Worm (Caenorhabditis elegans) whole organism, L1 larva: ENCODE results near the gene tag-276.

Experiments used
- C04F5.9 ChIP-seq: sonication (generic microtip); optimal IDR thresholded peaks from 2 replicates; lab custom pipeline; 2016; ENCODE audit warnings: missing genetic modification characterization, missing compliant biosample characterization
- C16A3.4 ChIP-seq: fragments of 150-350 bp; optimal IDR thresholded peaks from 2 replicates; lab custom pipeline; 2014; ENCODE audit warnings: missing biosample characterization, missing genetic modification characterization
- F16B12.6 ChIP-seq: fragments of 150-350 bp; optimal IDR thresholded peaks from 2 replicates; lab custom pipeline; 2014; ENCODE audit warnings: missing biosample characterization, missing genetic modification characterization
- aha-1 ChIP-seq: fragments of 150-350 bp; optimal IDR thresholded peaks from 2 replicates; lab custom pipeline; 2014; ENCODE audit warnings: missing biosample characterization, missing genetic modification characterization
- alr-1 ChIP-seq: fragments of 200-800 bp; sonication (Bioruptor generic); optimal IDR thresholded peaks from 2 replicates; lab custom pipeline; 2018; ENCODE audit warnings: borderline replicate concordance, mild to moderate bottlenecking, missing genetic modification characterization, missing compliant biosample characterization
- ama-1 ChIP-seq: fragments of 150-350 bp; optimal IDR thresholded peaks from 2 replicates; lab custom pipeline; 2014
- ceh-63 ChIP-seq: fragments of 200-800 bp; sonication (Bioruptor generic); optimal IDR thresholded peaks from 2 replicates; lab custom pipeline; 2018; ENCODE audit warnings: mild to moderate bottlenecking, missing genetic modification characterization, missing compliant biosample characterization
- ceh-8 ChIP-seq: fragments of 200-800 bp; sonication (Bioruptor generic); optimal IDR thresholded peaks from 2 replicates; lab custom pipeline; 2018; ENCODE audit warnings: mild to moderate bottlenecking, missing genetic modification characterization, moderate library complexity, missing compliant biosample characterization
- ceh-82 ChIP-seq, 3 experiments: fragments of 150-350 bp in 1 of 3; sonication (generic microtip) in 2 of 3; optimal IDR thresholded peaks; 2 replicates each; lab custom pipeline; 2014 to 2017; ENCODE audit warnings: missing biosample characterization in 3 of 3, missing genetic modification characterization in 3 of 3
- ceh-88 ChIP-seq: fragments of 200-800 bp; sonication (Bioruptor generic); IDR thresholded peaks from 2 replicates; pipeline ENCODE4 v1.3.6; 2022; ENCODE audit warnings: missing genetic modification characterization, missing compliant biosample characterization
- ceh-90 ChIP-seq: sonication (generic microtip); optimal IDR thresholded peaks from 2 replicates; lab custom pipeline; 2016; ENCODE audit warnings: missing genetic modification characterization, missing compliant biosample characterization
- efl-1 ChIP-seq, 4 experiments: fragments of 150-350 bp; optimal IDR thresholded peaks in 3 of 4; peaks in 1 of 4; 1 replicate in 1 of 4; 2 replicates in 3 of 4; lab custom pipeline; 2014; ENCODE audit warnings: missing biosample characterization in 2 of 4, missing genetic modification characterization in 2 of 4, missing genetic modification reagents in 2 of 4
- efl-3 ChIP-seq: fragments of 200-800 bp; sonication (Bioruptor generic); optimal IDR thresholded peaks from 2 replicates; lab custom pipeline; 2018; ENCODE audit warnings: mild to moderate bottlenecking, missing genetic modification characterization, missing compliant biosample characterization
- elt-2 ChIP-seq: sonication (generic microtip); optimal IDR thresholded peaks from 2 replicates; lab custom pipeline; 2016; ENCODE audit warnings: missing genetic modification characterization, mild to moderate bottlenecking, inconsistent platforms, missing compliant biosample characterization, missing genetic modification reagents
- elt-3 ChIP-seq, 6 experiments: fragments of 150-350 bp in 1 of 6; sonication (generic microtip); optimal IDR thresholded peaks; 2 replicates each; lab custom pipeline; 2017 to 2018; ENCODE audit warnings: missing biosample characterization in 6 of 6, missing genetic modification characterization in 6 of 6, inconsistent platforms in 1 of 6
- ets-5 ChIP-seq: fragments of 200-800 bp; sonication (Bioruptor generic); IDR thresholded peaks from 2 replicates; pipeline ENCODE4 v1.3.6; 2022; ENCODE audit warnings: missing genetic modification characterization, missing compliant biosample characterization
- fkh-10 ChIP-seq: sonication (generic microtip); optimal IDR thresholded peaks from 2 replicates; lab custom pipeline; 2017; ENCODE audit warnings: missing biosample characterization, missing genetic modification reagents, missing genetic modification characterization
- hlh-4 ChIP-seq: sonication (generic microtip); optimal IDR thresholded peaks from 2 replicates; lab custom pipeline; 2016; ENCODE audit warnings: mild to moderate bottlenecking, missing genetic modification characterization, missing compliant biosample characterization
- hpl-2 ChIP-seq: fragments of 150-350 bp; optimal IDR thresholded peaks from 2 replicates; lab custom pipeline; 2014; ENCODE audit warnings: missing biosample characterization, missing genetic modification reagents, missing genetic modification characterization
- isw-1 ChIP-seq: fragments of 200-800 bp; sonication (Bioruptor generic); IDR thresholded peaks from 2 replicates; pipeline ENCODE4 v1.3.6; 2022; ENCODE audit warnings: missing genetic modification characterization, missing compliant biosample characterization
- jun-1 ChIP-seq: fragments of 150-350 bp; optimal IDR thresholded peaks from 2 replicates; lab custom pipeline; 2014; ENCODE audit warnings: missing biosample characterization, missing genetic modification reagents, missing genetic modification characterization
- lin-15B ChIP-seq: fragments of 150-350 bp; sonication (generic microtip); optimal IDR thresholded peaks from 3 replicates; lab custom pipeline; 2014; ENCODE audit warnings: missing biosample characterization, missing genetic modification characterization
- lin-35 ChIP-seq, 2 experiments: fragments of 150-350 bp; optimal IDR thresholded peaks; 2 replicates each; lab custom pipeline; 2014; ENCODE audit warnings: missing biosample characterization in 2 of 2, missing genetic modification characterization in 2 of 2, missing genetic modification reagents in 2 of 2
- lir-3 ChIP-seq: sonication (generic microtip); optimal IDR thresholded peaks from 2 replicates; lab custom pipeline; 2016; ENCODE audit warnings: mild to moderate bottlenecking, missing genetic modification characterization, moderate library complexity, missing compliant biosample characterization; ENCODE audit not compliant: poor library complexity
- lsy-2 ChIP-seq, 2 experiments: fragments of 150-350 bp; optimal IDR thresholded peaks; 2 replicates each; lab custom pipeline; 2014; ENCODE audit warnings: missing biosample characterization in 2 of 2, missing genetic modification characterization in 2 of 2
- mab-9 ChIP-seq: fragments of 200-800 bp; sonication (Bioruptor generic); IDR thresholded peaks from 2 replicates; pipeline ENCODE4 v1.3.6; 2022; ENCODE audit warnings: missing genetic modification reagents, missing genetic modification characterization, missing compliant biosample characterization
- mef-2 ChIP-seq: fragments of 150-350 bp; optimal IDR thresholded peaks from 2 replicates; lab custom pipeline; 2014; ENCODE audit warnings: missing biosample characterization, missing genetic modification characterization
- nhr-19 ChIP-seq: fragments of 200-800 bp; sonication (Bioruptor generic); conservative IDR thresholded peaks from 2 replicates; pipeline ENCODE4 v1.3.6; 2022; ENCODE audit warnings: missing genetic modification characterization, missing compliant biosample characterization
- nhr-20 ChIP-seq: sonication (generic microtip); optimal IDR thresholded peaks from 2 replicates; lab custom pipeline; 2016; ENCODE audit warnings: mild to moderate bottlenecking, missing genetic modification characterization, missing compliant biosample characterization
- nhr-237 ChIP-seq: fragments of 150-350 bp; optimal IDR thresholded peaks from 2 replicates; lab custom pipeline; 2014; ENCODE audit warnings: missing biosample characterization, missing genetic modification characterization
- nhr-47 ChIP-seq: sonication (generic microtip); optimal IDR thresholded peaks from 2 replicates; lab custom pipeline; 2016; ENCODE audit warnings: mild to moderate bottlenecking, missing genetic modification characterization, moderate library complexity, missing compliant biosample characterization
- nhr-71 ChIP-seq: sonication (generic microtip); optimal IDR thresholded peaks from 2 replicates; lab custom pipeline; 2016; ENCODE audit warnings: mild to moderate bottlenecking, missing genetic modification characterization, moderate library complexity, missing compliant biosample characterization
- nhr-84 ChIP-seq: sonication (generic microtip); optimal IDR thresholded peaks from 2 replicates; lab custom pipeline; 2017; ENCODE audit warnings: missing biosample characterization, missing genetic modification characterization
- pqm-1 ChIP-seq: sonication (generic microtip); optimal IDR thresholded peaks from 3 replicates; lab custom pipeline; 2017; ENCODE audit warnings: missing biosample characterization, missing genetic modification characterization
- sox-4 ChIP-seq: sonication (generic microtip); optimal IDR thresholded peaks from 2 replicates; lab custom pipeline; 2016; ENCODE audit warnings: missing genetic modification characterization, missing compliant biosample characterization
- sup-37 ChIP-seq: fragments of 200-800 bp; sonication (Bioruptor generic); optimal IDR thresholded peaks from 2 replicates; lab custom pipeline; 2018; ENCODE audit warnings: mild to moderate bottlenecking, missing genetic modification characterization, missing compliant biosample characterization
- swsn-7 ChIP-seq: sonication (generic microtip); optimal IDR thresholded peaks from 2 replicates; lab custom pipeline; 2016; ENCODE audit warnings: missing genetic modification characterization, missing compliant biosample characterization
- tlp-1 ChIP-seq: fragments of 150-350 bp; optimal IDR thresholded peaks from 2 replicates; lab custom pipeline; 2014; ENCODE audit warnings: missing biosample characterization, missing genetic modification characterization
- unc-30 ChIP-seq: sonication (generic microtip); optimal IDR thresholded peaks from 2 replicates; lab custom pipeline; 2017; ENCODE audit warnings: missing biosample characterization, missing genetic modification characterization
- unc-86 ChIP-seq: sonication (generic microtip); optimal IDR thresholded peaks from 2 replicates; lab custom pipeline; 2016; ENCODE audit warnings: missing genetic modification characterization, missing compliant biosample characterization
- unc-98 ChIP-seq: fragments of 200-800 bp; sonication (Bioruptor generic); IDR thresholded peaks from 2 replicates; pipeline ENCODE4 v1.3.6; 2022; ENCODE audit warnings: missing genetic modification characterization, missing compliant biosample characterization
- xbp-1 ChIP-seq: sonication (generic microtip); optimal IDR thresholded peaks from 2 replicates; lab custom pipeline; 2016; ENCODE audit warnings: missing genetic modification characterization, missing compliant biosample characterization
- zag-1 ChIP-seq: fragments of 150-350 bp; optimal IDR thresholded peaks from 2 replicates; lab custom pipeline; 2014; ENCODE audit warnings: missing biosample characterization, missing genetic modification characterization
- zip-4 ChIP-seq: fragments of 200-800 bp; sonication (Bioruptor generic); optimal IDR thresholded peaks from 2 replicates; lab custom pipeline; 2018; ENCODE audit warnings: mild to moderate bottlenecking, missing genetic modification characterization, moderate library complexity, missing compliant biosample characterization

Gene tag-276

DNA sequence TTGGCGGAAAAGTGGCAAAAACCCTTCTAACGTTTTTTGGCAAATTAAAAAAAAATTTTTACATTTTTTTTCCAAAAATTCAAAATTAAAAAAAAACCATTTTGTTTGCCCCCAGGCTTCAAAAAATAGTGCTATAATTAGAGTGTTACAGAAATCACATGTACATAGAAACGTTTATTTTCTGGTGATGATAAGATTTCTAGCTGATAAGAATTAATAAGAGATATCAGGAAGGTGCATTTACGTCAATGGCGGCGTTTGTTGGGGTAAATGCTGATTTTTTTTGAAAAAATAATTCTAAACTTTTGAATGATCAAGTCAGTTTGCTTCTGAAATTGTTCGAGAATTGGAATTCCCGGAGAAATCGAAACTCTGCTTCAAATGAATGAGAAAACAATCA, 17.9 kb upstream of the tag-276 start:
- peak; percentile 9 for TF ChIP-seq elt-2 (tag; lab: Kevin White, UChicago)
- no peak for TF ChIP-seq ama-1 (lab: Kevin White, UChicago)

DNA sequence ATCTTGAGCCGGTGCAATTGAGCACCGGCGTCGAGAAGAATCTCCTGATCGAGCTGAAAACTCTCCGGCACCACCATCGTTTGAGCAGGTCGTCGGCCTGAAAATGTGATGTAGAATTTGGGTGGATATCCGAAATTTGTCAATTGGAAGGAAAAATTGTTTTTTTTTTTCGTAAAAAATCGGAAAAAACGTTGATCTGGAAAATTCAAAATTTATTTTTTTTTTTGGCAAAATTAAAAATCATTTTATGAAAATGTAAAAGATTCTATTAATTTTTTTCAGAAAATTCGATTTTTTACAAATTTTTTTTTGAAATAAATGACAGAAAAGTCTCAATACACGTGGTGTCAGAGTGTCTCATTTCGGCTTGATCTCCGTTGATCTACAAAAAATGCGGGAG, 17.2 kb upstream of the tag-276 start, which contains the start of gene tric-1B.1:
TSS of gene tric-1B.1 (minus strand) at position 101 of the 400 bp plus-strand sequence.
- TF ChIP-seq efl-1 (optimal IDR thresholded peaks at IDR 0.05; lab: Kevin White, UChicago) = no peak
- peak in 1 of 2 experiments; percentile 8 for TF ChIP-seq efl-1 (GFP tag; optimal IDR thresholded peaks at IDR 0.05 in 1 of 2; lab: Kevin White, UChicago)
- no peak for TF ChIP-seq xbp-1

DNA sequence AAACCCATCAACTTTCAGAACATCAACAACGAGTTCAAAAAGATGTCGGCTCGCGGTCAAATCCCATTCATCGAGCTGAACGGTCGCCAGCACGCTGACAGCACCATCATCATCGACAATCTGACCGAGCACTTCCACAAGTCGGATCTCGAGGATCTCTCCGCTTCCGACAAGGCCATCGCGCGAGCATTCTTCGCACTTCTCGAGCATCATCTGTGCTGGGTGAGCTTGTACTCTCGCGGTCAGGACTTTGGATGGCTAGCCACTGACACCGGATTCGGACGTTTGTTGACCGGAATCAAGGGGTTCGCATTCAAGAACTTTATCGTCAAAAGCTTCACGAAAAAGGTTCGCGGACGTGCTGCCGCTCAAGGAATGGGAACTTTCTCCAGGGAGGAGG, 15.9 kb upstream of the tag-276 start:
- no peak for TF ChIP-seq elt-3 (tag; optimal IDR thresholded peaks at IDR 0.05; lab: Kevin White, UChicago)
- no peak for TF ChIP-seq C04F5.9
- TF ChIP-seq mab-9 = no peak
- no peak for TF ChIP-seq ama-1 (lab: Kevin White, UChicago)
- TF ChIP-seq xbp-1 = no peak
- no peak for TF ChIP-seq unc-86 (tag; lab: Kevin White, UChicago)
- TF ChIP-seq sox-4 = no peak
- TF ChIP-seq mef-2 = no peak
- TF ChIP-seq hlh-4 (tag; lab: Kevin White, UChicago) = no peak
- TF ChIP-seq F16B12.6 (tag; lab: Kevin White, UChicago) = no peak
- no peak for TF ChIP-seq fkh-10 (GFP tag; lab: Kevin White, UChicago)
- TF ChIP-seq efl-1 (optimal IDR thresholded peaks at IDR 0.05; lab: Kevin White, UChicago) = no peak
- no peak for TF ChIP-seq efl-1 (GFP tag; optimal IDR thresholded peaks at IDR 0.05 in 1 of 2; lab: Kevin White, UChicago)
- TF ChIP-seq ceh-90 (tag; lab: Kevin White, UChicago) = no peak
- TF ChIP-seq nhr-71 = no peak
- TF ChIP-seq efl-3 (GFP tag; lab: Kevin White, UChicago) = no peak
- no peak for TF ChIP-seq nhr-20
- TF ChIP-seq ceh-82 (tag; optimal IDR thresholded peaks at IDR 0.05; lab: Kevin White, UChicago) = no peak
- no peak for TF ChIP-seq ets-5 (GFP tag; lab: Robert Waterston, UW)
- no peak for TF ChIP-seq pqm-1 (tag; lab: Kevin White, UChicago)

DNA sequence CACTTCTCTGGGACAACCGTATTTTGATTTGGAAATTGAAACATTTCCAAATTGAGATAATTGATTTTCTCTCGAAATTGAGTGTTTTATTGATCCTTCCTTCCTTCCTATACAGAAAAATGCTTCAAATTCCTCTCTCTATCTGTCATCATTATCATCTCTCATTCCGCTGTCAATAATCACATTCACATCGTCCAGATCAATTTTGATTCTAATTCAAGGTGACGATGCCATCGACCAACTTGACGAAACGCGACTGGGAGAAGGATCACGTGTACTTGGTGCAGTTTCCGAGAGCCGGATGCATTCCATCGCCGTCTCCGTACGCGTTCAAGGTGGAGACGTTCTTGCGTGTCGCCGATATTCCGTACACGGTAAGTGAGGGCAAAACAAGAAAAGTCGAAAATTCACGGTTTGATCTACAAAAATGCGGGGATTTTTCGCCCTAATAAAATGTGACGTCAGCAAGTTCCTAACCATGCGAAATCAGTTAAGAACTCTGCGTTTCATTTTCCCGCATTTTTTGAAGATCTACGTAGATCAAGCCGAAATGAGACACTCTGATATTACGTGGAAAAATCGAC, 15.1 kb upstream of the tag-276 start, which contains the start of gene faxc-1:
TSS of gene faxc-1 (plus strand) at position 222 of the 584 bp plus-strand sequence.
- TF ChIP-seq ama-1 (lab: Kevin White, UChicago) = no peak
- peak; percentile 41 for TF ChIP-seq nhr-20
- TF ChIP-seq hpl-2 (GFP tag; lab: Kevin White, UChicago) = no peak
- TF ChIP-seq ets-5 (GFP tag; lab: Robert Waterston, UW) = no peak
- peak; percentile 14; the same call in 1 of the 2 replicates for TF ChIP-seq nhr-19 (GFP tag; lab: Robert Waterston, UW)
- no peak for TF ChIP-seq tlp-1 (tag; lab: Kevin White, UChicago)
- no peak for TF ChIP-seq zag-1 (tag; lab: Kevin White, UChicago)
- TF ChIP-seq sup-37 (GFP tag; lab: Kevin White, UChicago) = no peak
- TF ChIP-seq nhr-47 = peak; percentile 9
- TF ChIP-seq zip-4 (GFP tag; lab: Kevin White, UChicago) = no peak
- TF ChIP-seq nhr-84 (tag; lab: Kevin White, UChicago) = no peak
- no peak for TF ChIP-seq ceh-90 (tag; lab: Kevin White, UChicago)
- no peak for TF ChIP-seq xbp-1
- TF ChIP-seq nhr-71 = peak; percentile 39
- TF ChIP-seq lin-35 (GFP tag; optimal IDR thresholded peaks at IDR 0.05; lab: Kevin White, UChicago) = peak in 1 of 2 experiments; percentile 47
- TF ChIP-seq lin-15B (tag; lab: Kevin White, UChicago) = no peak
- TF ChIP-seq ceh-63 = no peak
- TF ChIP-seq F16B12.6 (tag; lab: Kevin White, UChicago) = no peak
- TF ChIP-seq aha-1 (tag; lab: Kevin White, UChicago) = no peak
- no peak for TF ChIP-seq mab-9
- no peak for TF ChIP-seq nhr-237
- TF ChIP-seq ceh-82 (tag; optimal IDR thresholded peaks at IDR 0.05; lab: Kevin White, UChicago) = no peak
- TF ChIP-seq lsy-2 (tag; optimal IDR thresholded peaks at IDR 0.05; lab: Kevin White, UChicago) = peak in 1 of 2 experiments; percentile 31
- TF ChIP-seq unc-98 (GFP tag; lab: Robert Waterston, UW) = no peak
- TF ChIP-seq ceh-88 (GFP tag; lab: Robert Waterston, UW) = no peak
- TF ChIP-seq fkh-10 (GFP tag; lab: Kevin White, UChicago) = no peak
- TF ChIP-seq swsn-7 (tag; lab: Kevin White, UChicago) = no peak
- no peak for TF ChIP-seq C16A3.4
- no peak for TF ChIP-seq unc-86 (tag; lab: Kevin White, UChicago)
- no peak for TF ChIP-seq efl-3 (GFP tag; lab: Kevin White, UChicago)
- no peak for TF ChIP-seq jun-1 (tag; lab: Kevin White, UChicago)
- no peak for TF ChIP-seq unc-30 (tag; lab: Kevin White, UChicago)
- no peak for TF ChIP-seq ceh-8
- TF ChIP-seq alr-1 (tag; lab: Kevin White, UChicago) = no peak
- TF ChIP-seq isw-1 (GFP tag; lab: Robert Waterston, UW) = no peak
- no peak for TF ChIP-seq sox-4
- TF ChIP-seq lir-3 (tag; lab: Kevin White, UChicago) = no peak
